Fruit fly (Drosophila melanogaster) whole organism, adult: ENCODE results near the gene Trf4-1.

Source experiments
- CG11617 ChIP-seq: fragments of 200-800 bp; sonication (Bioruptor generic); optimal IDR thresholded peaks from 2 replicates; lab custom pipeline; 2017; ENCODE audit warnings: mild to moderate bottlenecking, missing biosample characterization, missing genetic modification reagents, missing genetic modification characterization
- CG12768 ChIP-seq: fragments of 200-800 bp; sonication (Bioruptor generic); optimal IDR thresholded peaks from 2 replicates; lab custom pipeline; 2017; ENCODE audit warnings: missing biosample characterization, missing genetic modification characterization, mild to moderate bottlenecking, moderate library complexity, missing genetic modification reagents
- CG14711 ChIP-seq: fragments of 200-800 bp; sonication (Bioruptor generic); optimal IDR thresholded peaks from 2 replicates; lab custom pipeline; 2018; ENCODE audit warnings: missing biosample characterization, mild to moderate bottlenecking, missing genetic modification characterization, moderate library complexity
- CG1620 ChIP-seq: fragments of 200-800 bp; sonication (Bioruptor generic); optimal IDR thresholded peaks from 2 replicates; lab custom pipeline; 2016; ENCODE audit warnings: missing biosample characterization, missing genetic modification characterization
- CG33017 ChIP-seq: fragments of 200-800 bp; sonication (Bioruptor generic); optimal IDR thresholded peaks from 2 replicates; lab custom pipeline; 2018; ENCODE audit warnings: missing biosample characterization, mild to moderate bottlenecking, missing genetic modification characterization, moderate library complexity
- CG5204 ChIP-seq: fragments of 200-800 bp; sonication (Bioruptor generic); optimal IDR thresholded peaks from 2 replicates; lab custom pipeline; 2016; ENCODE audit warnings: missing biosample characterization, missing genetic modification characterization
- CG7045 ChIP-seq: fragments of 200-800 bp; sonication (Bioruptor generic); optimal IDR thresholded peaks from 2 replicates; lab custom pipeline; 2017; ENCODE audit warnings: missing biosample characterization, mild to moderate bottlenecking, missing genetic modification characterization
- CG7101 ChIP-seq: fragments of 200-800 bp; sonication (Bioruptor generic); optimal IDR thresholded peaks from 2 replicates; lab custom pipeline; 2018; ENCODE audit warnings: missing biosample characterization, mild to moderate bottlenecking, missing genetic modification characterization, moderate library complexity
- Clk ChIP-seq: fragments of 200-800 bp; sonication (Bioruptor generic); optimal IDR thresholded peaks from 2 replicates; lab custom pipeline; 2017; ENCODE audit warnings: missing biosample characterization, missing genetic modification characterization
- Crg-1 ChIP-seq: fragments of 200-800 bp; sonication (Bioruptor generic); optimal IDR thresholded peaks from 2 replicates; lab custom pipeline; 2016; ENCODE audit warnings: missing biosample characterization, missing genetic modification characterization
- Hr96 ChIP-seq: fragments of 200-800 bp; sonication (Bioruptor generic); optimal IDR thresholded peaks from 2 replicates; lab custom pipeline; 2016; ENCODE audit warnings: missing biosample characterization, missing genetic modification characterization
- Mnt ChIP-seq: fragments of 200-800 bp; sonication (Bioruptor generic); optimal IDR thresholded peaks from 2 replicates; lab custom pipeline; 2016; ENCODE audit warnings: missing biosample characterization, mild to moderate bottlenecking, missing genetic modification characterization
- bab1 ChIP-seq: fragments of 200-800 bp; sonication (Bioruptor generic); optimal IDR thresholded peaks from 3 replicates; lab custom pipeline; 2019; ENCODE audit warnings: missing biosample characterization, mild to moderate bottlenecking, missing genetic modification characterization, moderate library complexity
- cic ChIP-seq: fragments of 200-800 bp; sonication (Bioruptor generic); optimal IDR thresholded peaks from 2 replicates; lab custom pipeline; 2017; ENCODE audit warnings: missing biosample characterization, mild to moderate bottlenecking, missing genetic modification characterization, moderate library complexity
- cnc ChIP-seq, 2 experiments: fragments of >200 bp; optimal IDR thresholded peaks; 2 replicates each; lab custom pipeline; 2017
- kay ChIP-seq: fragments of 200-800 bp; sonication (Bioruptor generic); peaks from one replicate; lab custom pipeline; 2016; ENCODE audit warnings: missing biosample characterization, missing genetic modification characterization, borderline replicate concordance
- ovo ChIP-seq: fragments of 200-800 bp; sonication (Bioruptor generic); optimal IDR thresholded peaks from 2 replicates; lab custom pipeline; 2016; ENCODE audit warnings: missing biosample characterization, missing genetic modification characterization
- pad ChIP-seq: fragments of 200-800 bp; sonication (Bioruptor generic); optimal IDR thresholded peaks from 3 replicates; lab custom pipeline; 2017; ENCODE audit warnings: missing biosample characterization, missing genetic modification characterization, mild to moderate bottlenecking, moderate library complexity, missing genetic modification reagents
- tj ChIP-seq: fragments of 200-800 bp; sonication (Bioruptor generic); optimal IDR thresholded peaks from 3 replicates; lab custom pipeline; 2017; ENCODE audit warnings: missing biosample characterization, mild to moderate bottlenecking, missing genetic modification characterization, moderate library complexity
- toe ChIP-seq: fragments of 200-800 bp; sonication (Bioruptor generic); optimal IDR thresholded peaks from 2 replicates; lab custom pipeline; 2016; ENCODE audit warnings: missing biosample characterization, missing genetic modification characterization

Gene Trf4-1

dm6 chrX:8518025-8518661, 42.0 kb upstream of the Trf4-1 start:
- no peak for TF ChIP-seq Crg-1 (GFP tag; lab: Kevin White, UChicago)
- peak; percentile 67 for TF ChIP-seq pad (GFP tag; lab: Kevin White, UChicago)

dm6 chrX:8520517-8520916, 39.6 kb upstream of the Trf4-1 start:
- no peak for TF ChIP-seq tj (GFP tag; lab: Kevin White, UChicago)
- TF ChIP-seq bab1 (GFP tag; lab: Kevin White, UChicago): no peak
- no peak for TF ChIP-seq CG7101
- no peak for TF ChIP-seq CG7045 (GFP tag; lab: Kevin White, UChicago)

dm6 chrX:8521492-8521891, 38.6 kb upstream of the Trf4-1 start:
- TF ChIP-seq CG33017 (tag; lab: Kevin White, UChicago) (no peak), cnc (optimal IDR thresholded peaks at IDR 0.05; lab: Kevin White, UChicago) (no peak), CG7045 (GFP tag; lab: Kevin White, UChicago) (no peak), tj (GFP tag; lab: Kevin White, UChicago) (no peak), CG12768 (GFP tag; lab: Kevin White, UChicago) (no peak), bab1 (GFP tag; lab: Kevin White, UChicago) (no peak), CG7101 (no peak), CG1620 (GFP tag; lab: Kevin White, UChicago) (no peak), ovo (GFP tag; lab: Kevin White, UChicago) (no peak), Hr96 (GFP tag; lab: Kevin White, UChicago) (no peak), Crg-1 (GFP tag; lab: Kevin White, UChicago) (no peak), pad (GFP tag; lab: Kevin White, UChicago) (no peak), Clk (GFP tag; lab: Kevin White, UChicago) (no peak), cic (GFP tag; lab: Kevin White, UChicago) (no peak), CG5204 (GFP tag; lab: Kevin White, UChicago) (no peak), Mnt (GFP tag; lab: Kevin White, UChicago) (no peak), CG14711 (tag; lab: Kevin White, UChicago) (no peak), kay (GFP tag; lab: Kevin White, UChicago) (no peak), CG11617 (GFP tag; lab: Kevin White, UChicago) (no peak)

dm6 chrX:8522504-8522903, 37.6 kb upstream of the Trf4-1 start:
- no peak for TF ChIP-seq cic (GFP tag; lab: Kevin White, UChicago)
- TF ChIP-seq kay (GFP tag; lab: Kevin White, UChicago): no peak
- no peak for TF ChIP-seq cnc (optimal IDR thresholded peaks at IDR 0.05; lab: Kevin White, UChicago)
- no peak for TF ChIP-seq CG7101
- no peak for TF ChIP-seq Crg-1 (GFP tag; lab: Kevin White, UChicago)
- TF ChIP-seq CG5204 (GFP tag; lab: Kevin White, UChicago): no peak
- TF ChIP-seq CG7045 (GFP tag; lab: Kevin White, UChicago): no peak
- no peak for TF ChIP-seq bab1 (GFP tag; lab: Kevin White, UChicago)
- TF ChIP-seq CG12768 (GFP tag; lab: Kevin White, UChicago): no peak
- TF ChIP-seq pad (GFP tag; lab: Kevin White, UChicago): no peak
- no peak for TF ChIP-seq CG1620 (GFP tag; lab: Kevin White, UChicago)
- no peak for TF ChIP-seq Clk (GFP tag; lab: Kevin White, UChicago)
- no peak for TF ChIP-seq Mnt (GFP tag; lab: Kevin White, UChicago)
- no peak for TF ChIP-seq CG11617 (GFP tag; lab: Kevin White, UChicago)
- no peak for TF ChIP-seq ovo (GFP tag; lab: Kevin White, UChicago)
- no peak for TF ChIP-seq tj (GFP tag; lab: Kevin White, UChicago)
- TF ChIP-seq CG14711 (tag; lab: Kevin White, UChicago): no peak
- TF ChIP-seq toe (GFP tag; lab: Kevin White, UChicago): no peak
- TF ChIP-seq CG33017 (tag; lab: Kevin White, UChicago): no peak

- TF ChIP-seq toe (GFP tag; lab: Kevin White, UChicago) (no peak), tj (GFP tag; lab: Kevin White, UChicago) (peak; percentile 40), cic (GFP tag; lab: Kevin White, UChicago) (no peak), CG11617 (GFP tag; lab: Kevin White, UChicago) (no peak)
These were observed 36.5 kb upstream of the Trf4-1 start for dm6 chrX:8523572-8524155.

- TF ChIP-seq toe (GFP tag; lab: Kevin White, UChicago) (no peak), pad (GFP tag; lab: Kevin White, UChicago) (no peak), cnc (optimal IDR thresholded peaks at IDR 0.05; lab: Kevin White, UChicago) (no peak), CG14711 (tag; lab: Kevin White, UChicago) (no peak), CG5204 (GFP tag; lab: Kevin White, UChicago) (no peak), CG7101 (no peak), Hr96 (GFP tag; lab: Kevin White, UChicago) (no peak), kay (GFP tag; lab: Kevin White, UChicago) (no peak), Clk (GFP tag; lab: Kevin White, UChicago) (no peak)
These were observed 30.5 kb upstream of the Trf4-1 start, which contains the start of gene PIP82 for dm6 chrX:8529598-8529997. Gene PIP82 (minus strand): TSS chrX:8529698.
